Worm (Caenorhabditis elegans): ENCODE results near the gene Y47D3A.13.
A peak's percentile ranks its signal among the peaks of the same experiment; 100 is the strongest.

Gene Y47D3A.13

DNA sequence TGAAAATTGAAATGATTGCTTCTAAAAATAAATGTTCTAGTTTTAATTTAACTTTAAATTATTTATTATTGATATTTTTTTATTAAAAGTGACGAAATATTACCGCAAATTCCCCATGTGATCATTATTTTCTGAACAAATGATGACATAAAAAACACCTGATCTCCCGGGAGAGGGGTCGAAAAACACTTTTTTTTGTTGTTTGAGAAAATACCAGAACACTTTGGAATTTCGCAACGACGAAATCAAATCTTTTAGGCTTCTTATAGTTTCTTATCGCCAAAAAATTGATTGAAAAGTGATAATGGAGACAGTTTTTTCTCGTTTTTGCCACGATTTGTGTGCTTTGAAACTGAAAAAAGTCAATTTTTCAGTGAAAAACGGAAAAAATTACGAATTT lies 20.4 kb upstream of the Y47D3A.13 start:
- TF ChIP-seq ref-2 (tag; optimal IDR thresholded peaks at IDR 0.05) (no peak), elt-2 (tag; optimal IDR thresholded peaks at IDR 0.05) (no peak), pat-9 (tag; optimal IDR thresholded peaks at IDR 0.05) (no peak), dmd-4 (tag; optimal IDR thresholded peaks at IDR 0.05; ENCODE audit: borderline replicate concordance) (no peak), fkh-10 (GFP tag; optimal IDR thresholded peaks at IDR 0.05) (no peak), nfya-1 (tag; optimal IDR thresholded peaks at IDR 0.05) (no peak), dve-1 (tag; optimal IDR thresholded peaks at IDR 0.05) (no peak), ceh-30 (tag; optimal IDR thresholded peaks at IDR 0.05) (no peak), pqm-1 (tag; optimal IDR thresholded peaks at IDR 0.05) (no peak), lim-6 (tag; optimal IDR thresholded peaks at IDR 0.05) (no peak), ceh-19 (GFP tag; optimal IDR thresholded peaks at IDR 0.05) (no peak), fkh-6 (tag; optimal IDR thresholded peaks at IDR 0.05) (no peak), hlh-30 (tag; optimal IDR thresholded peaks at IDR 0.05; ENCODE audit: insufficient read depth) (no peak), ceh-6 (GFP tag; optimal IDR thresholded peaks at IDR 0.05) (no peak), gmeb-2 (tag; optimal IDR thresholded peaks at IDR 0.05) (no peak)

DNA sequence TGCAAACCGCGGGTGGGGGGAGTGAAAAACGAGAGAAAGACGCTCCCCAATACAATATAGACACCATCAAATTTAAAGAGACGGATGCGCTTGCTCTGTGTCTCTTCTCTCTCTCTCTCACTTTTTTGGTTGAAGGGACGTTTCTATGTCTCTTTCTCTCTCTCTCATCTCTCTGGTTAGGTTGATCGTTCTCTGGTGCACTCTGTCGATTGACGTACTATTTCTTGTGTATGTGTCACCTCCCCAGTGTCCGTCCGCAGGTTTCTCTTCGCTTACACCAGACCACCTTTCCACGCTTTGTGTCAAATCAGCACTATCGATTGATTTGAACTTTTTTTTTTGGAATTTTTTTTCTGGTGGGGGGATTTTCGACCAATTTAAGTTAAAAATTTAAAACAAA lies 19.5 kb upstream of the Y47D3A.13 start:
- no peak for TF ChIP-seq fkh-10 (GFP tag; optimal IDR thresholded peaks at IDR 0.05)
- no peak for TF ChIP-seq lin-11 (tag; optimal IDR thresholded peaks at IDR 0.05)
- TF ChIP-seq pha-2 (tag; optimal IDR thresholded peaks at IDR 0.05): no peak
- no peak for TF ChIP-seq hlh-13 (GFP tag; optimal IDR thresholded peaks at IDR 0.05)
- TF ChIP-seq madf-2 (tag; optimal IDR thresholded peaks at IDR 0.05): peak; percentile 14
- TF ChIP-seq fax-1 (tag; optimal IDR thresholded peaks at IDR 0.05): no peak
- TF ChIP-seq lim-6 (tag; optimal IDR thresholded peaks at IDR 0.05): no peak
- TF ChIP-seq elt-2 (tag; optimal IDR thresholded peaks at IDR 0.05): no peak
- no peak for TF ChIP-seq sdc-2 (tag; optimal IDR thresholded peaks at IDR 0.05)
- no peak for TF ChIP-seq npax-4 (tag; optimal IDR thresholded peaks at IDR 0.05)
- TF ChIP-seq ceh-18 (tag; optimal IDR thresholded peaks at IDR 0.05): peak; percentile 76
- TF ChIP-seq sox-4 (tag; optimal IDR thresholded peaks at IDR 0.05): no peak
- TF ChIP-seq ceh-30 (tag; optimal IDR thresholded peaks at IDR 0.05): no peak
- no peak for TF ChIP-seq ama-1 (optimal IDR thresholded peaks at IDR 0.05)
- peak; percentile 37 for TF ChIP-seq ceh-34 (tag; optimal IDR thresholded peaks at IDR 0.05)
- TF ChIP-seq hlh-30 (tag; optimal IDR thresholded peaks at IDR 0.05; ENCODE audit: insufficient read depth): peak; percentile 46
- TF ChIP-seq hlh-15 (tag; optimal IDR thresholded peaks at IDR 0.05): no peak
- no peak for TF ChIP-seq che-1 (tag; optimal IDR thresholded peaks at IDR 0.05)
- no peak for TF ChIP-seq gmeb-2 (tag; optimal IDR thresholded peaks at IDR 0.05)
- no peak for TF ChIP-seq ref-2 (tag; optimal IDR thresholded peaks at IDR 0.05)
- no peak for TF ChIP-seq K09A11.1 (tag; optimal IDR thresholded peaks at IDR 0.05; ENCODE audit: insufficient read depth)
- no peak for TF ChIP-seq ceh-2 (tag; optimal IDR thresholded peaks at IDR 0.05)
- TF ChIP-seq ceh-14 (tag; optimal IDR thresholded peaks at IDR 0.05): peak; percentile 6
- no peak for TF ChIP-seq zip-5 (tag; optimal IDR thresholded peaks at IDR 0.05)
- TF ChIP-seq pax-1 (tag; optimal IDR thresholded peaks at IDR 0.05): peak; percentile 38
- TF ChIP-seq pros-1 (tag; optimal IDR thresholded peaks at IDR 0.05): no peak
- no peak for TF ChIP-seq Y22D7AL.16 (tag; optimal IDR thresholded peaks at IDR 0.05)
- TF ChIP-seq mec-3 (tag; optimal IDR thresholded peaks at IDR 0.05; ENCODE audit: borderline replicate concordance): no peak
- peak; percentile 61 for TF ChIP-seq dve-1 (tag; optimal IDR thresholded peaks at IDR 0.05)
- no peak for TF ChIP-seq unc-86 (tag; optimal IDR thresholded peaks at IDR 0.05)
- peak; percentile 82 for TF ChIP-seq nfya-1 (tag; optimal IDR thresholded peaks at IDR 0.05)
- TF ChIP-seq ceh-22 (tag; optimal IDR thresholded peaks at IDR 0.05): no peak
- no peak for TF ChIP-seq ceh-24 (tag; optimal IDR thresholded peaks at IDR 0.05)
- TF ChIP-seq pat-9 (tag; optimal IDR thresholded peaks at IDR 0.05): no peak
- TF ChIP-seq ttx-3 (tag; optimal IDR thresholded peaks at IDR 0.05): no peak
- TF ChIP-seq unc-55 (GFP tag; optimal IDR thresholded peaks at IDR 0.05): peak; percentile 81
- TF ChIP-seq F13H6.1 (tag; optimal IDR thresholded peaks at IDR 0.05): no peak
- no peak for TF ChIP-seq ceh-45 (GFP tag; IDR thresholded peaks at IDR 0.05)
- no peak for TF ChIP-seq elt-4 (tag; optimal IDR thresholded peaks at IDR 0.05)
- TF ChIP-seq pqm-1 (tag; optimal IDR thresholded peaks at IDR 0.05): no peak
- TF ChIP-seq pha-4 (tag; optimal IDR thresholded peaks at IDR 0.05): no peak
- TF ChIP-seq sox-2 (GFP tag; IDR thresholded peaks at IDR 0.05): no peak
- TF ChIP-seq ceh-19 (GFP tag; optimal IDR thresholded peaks at IDR 0.05): no peak
- no peak for TF ChIP-seq ceh-48 (tag; optimal IDR thresholded peaks at IDR 0.05)
- TF ChIP-seq C08G9.2 (tag; optimal IDR thresholded peaks at IDR 0.05): no peak
- peak; percentile 60 for TF ChIP-seq rnt-1 (tag; optimal IDR thresholded peaks at IDR 0.05)
- TF ChIP-seq fkh-6 (tag; optimal IDR thresholded peaks at IDR 0.05): no peak
- TF ChIP-seq T23F11.4 (GFP tag; optimal IDR thresholded peaks at IDR 0.05): no peak
